Worm (Caenorhabditis elegans): ENCODE data around the gene F19B10.2.

ce11 chrII:3626872-3627271 is 48.4 kb upstream of the F19B10.2 start, which contains the start of gene M151.3:
- TF ChIP-seq lin-32 (GFP tag; optimal IDR thresholded peaks at IDR 0.05) (no peak), ztf-11 (tag; optimal IDR thresholded peaks at IDR 0.05) (no peak), lsy-2 (tag; optimal IDR thresholded peaks at IDR 0.05) (no peak), unc-62 (GFP tag; optimal IDR thresholded peaks at IDR 0.05) (no peak), unc-39 (tag; optimal IDR thresholded peaks at IDR 0.05) (no peak), ceh-83 (GFP tag; optimal IDR thresholded peaks at IDR 0.05) (no peak), nhr-76 (tag; optimal IDR thresholded peaks at IDR 0.05) (no peak), nhr-237 (tag; optimal IDR thresholded peaks at IDR 0.05) (no peak), nhr-2 (tag; optimal IDR thresholded peaks at IDR 0.05) (no peak)
